Worm (Caenorhabditis elegans): ENCODE results near the gene lips-15.

lips-15 gene

DNA sequence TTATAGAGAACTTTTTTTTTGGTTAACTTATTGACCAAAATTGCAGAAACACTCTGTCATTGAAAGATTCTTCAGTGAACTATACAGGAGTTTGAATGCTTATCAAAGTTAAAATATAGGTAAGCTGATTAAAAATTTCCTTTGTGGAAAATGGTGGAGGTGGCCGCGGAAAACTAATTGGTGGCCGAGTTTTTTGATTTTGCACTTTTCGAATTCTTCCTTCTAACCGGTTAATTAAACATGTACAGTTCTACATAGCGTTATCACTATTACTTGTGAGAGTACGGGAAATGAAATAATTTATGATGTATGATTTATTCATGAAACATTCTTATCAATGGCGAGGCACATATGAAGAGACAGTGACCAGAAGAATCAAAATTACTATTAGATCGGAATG lies 26.4 kb upstream of the lips-15 start, which contains the start of gene clec-8:
TSS of gene clec-8 (minus strand) at position 308 of the 400 bp plus-strand sequence.
- TF ChIP-seq ceh-14 (tag; optimal IDR thresholded peaks at IDR 0.05) (no peak), sdc-2 (tag; optimal IDR thresholded peaks at IDR 0.05) (no peak), K02D7.2 (tag; optimal IDR thresholded peaks at IDR 0.05) (no peak), hlh-15 (tag; optimal IDR thresholded peaks at IDR 0.05) (no peak), elt-4 (tag; optimal IDR thresholded peaks at IDR 0.05) (no peak), ceh-18 (tag; optimal IDR thresholded peaks at IDR 0.05) (no peak)

ce11 chrII:12580952-12581351 lies 23.2 kb upstream of the lips-15 start, which contains the start of gene clec-4:
Gene clec-4 (minus strand): TSS chrII:12581113.
- no peak for TF ChIP-seq K09A11.1 (tag; optimal IDR thresholded peaks at IDR 0.05; ENCODE audit: insufficient read depth)
- TF ChIP-seq ceh-45 (GFP tag; IDR thresholded peaks at IDR 0.05), result no peak
- no peak for TF ChIP-seq nfya-1 (tag; optimal IDR thresholded peaks at IDR 0.05)
- TF ChIP-seq ceh-14 (tag; optimal IDR thresholded peaks at IDR 0.05), result no peak
- TF ChIP-seq T23F11.4 (GFP tag; optimal IDR thresholded peaks at IDR 0.05), result no peak
- no peak for TF ChIP-seq fax-1 (tag; optimal IDR thresholded peaks at IDR 0.05)
- no peak for TF ChIP-seq lin-11 (tag; optimal IDR thresholded peaks at IDR 0.05)
- no peak for TF ChIP-seq ceh-18 (tag; optimal IDR thresholded peaks at IDR 0.05)
- TF ChIP-seq ztf-16 (tag; optimal IDR thresholded peaks at IDR 0.05), result no peak

DNA sequence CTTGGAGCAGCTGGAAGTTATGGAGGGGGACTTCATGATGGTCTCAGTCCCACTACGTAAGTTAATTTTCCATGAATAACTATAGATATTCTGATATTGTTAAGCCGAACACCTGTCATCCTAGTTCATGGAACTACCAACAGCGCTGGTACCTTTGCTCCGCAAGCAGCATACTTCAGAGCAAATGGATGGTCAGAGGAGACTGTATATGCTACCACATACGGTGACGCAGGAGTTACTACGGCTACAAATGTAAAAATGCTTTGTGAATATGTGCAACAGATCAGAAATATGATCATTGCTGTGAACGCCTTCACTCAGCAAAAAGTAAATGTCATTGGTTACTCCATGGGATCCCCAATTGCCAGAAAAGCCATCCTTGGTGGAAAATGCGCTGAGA lies 1.9 kb downstream of the lips-15 start:
- no peak for TF ChIP-seq lin-11 (tag; optimal IDR thresholded peaks at IDR 0.05)
- TF ChIP-seq nhr-11 (tag; optimal IDR thresholded peaks at IDR 0.05), result no peak
- TF ChIP-seq ztf-16 (tag; optimal IDR thresholded peaks at IDR 0.05), result no peak
- no peak for TF ChIP-seq tbx-2 (tag; optimal IDR thresholded peaks at IDR 0.05)
- TF ChIP-seq elt-2 (tag; optimal IDR thresholded peaks at IDR 0.05), result no peak
- no peak for TF ChIP-seq hlh-8 (tag; optimal IDR thresholded peaks at IDR 0.05)
- TF ChIP-seq ets-4 (tag; optimal IDR thresholded peaks at IDR 0.05), result no peak
- no peak for TF ChIP-seq nhr-232 (tag; optimal IDR thresholded peaks at IDR 0.05)
- TF ChIP-seq elt-4 (tag; optimal IDR thresholded peaks at IDR 0.05), result no peak
- TF ChIP-seq unc-55 (GFP tag; optimal IDR thresholded peaks at IDR 0.05), result no peak
- TF ChIP-seq pqm-1 (tag; optimal IDR thresholded peaks at IDR 0.05), result no peak

DNA sequence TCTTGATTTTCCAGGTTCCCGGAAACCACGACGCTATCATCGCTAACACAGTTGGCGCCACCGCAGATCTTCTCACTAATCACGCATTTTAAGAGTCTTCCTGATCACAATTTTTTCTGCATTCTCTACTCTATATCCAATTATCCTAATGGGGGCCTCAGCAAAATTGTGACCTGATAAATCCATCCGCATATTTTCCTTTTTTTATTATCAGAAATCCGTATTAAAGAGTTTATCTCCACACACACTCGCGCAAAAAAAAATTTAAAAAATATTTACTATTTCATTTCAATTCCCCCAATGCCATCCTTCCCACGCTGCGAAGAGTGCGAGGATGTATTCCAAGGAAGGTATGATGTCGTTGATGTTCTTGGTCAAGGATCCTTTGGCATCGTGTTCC lies 2.7 kb downstream of the lips-15 start, which contains the start of gene Y38E10A.8:
TSS of gene Y38E10A.8 (plus strand) at position 301 of the 400 bp plus-strand sequence.
- TF ChIP-seq unc-3 (GFP tag; conservative IDR thresholded peaks at IDR 0.05) (no peak), unc-3 (tag; optimal IDR thresholded peaks at IDR 0.05) (no peak), sdc-2 (tag; optimal IDR thresholded peaks at IDR 0.05) (no peak), madf-2 (tag; optimal IDR thresholded peaks at IDR 0.05) (no peak), K02D7.2 (tag; optimal IDR thresholded peaks at IDR 0.05) (no peak), sox-4 (tag; optimal IDR thresholded peaks at IDR 0.05) (no peak), hlh-13 (GFP tag; optimal IDR thresholded peaks at IDR 0.05) (no peak), C38D4.7 (GFP tag; optimal IDR thresholded peaks at IDR 0.05) (no peak), mec-3 (tag; optimal IDR thresholded peaks at IDR 0.05; ENCODE audit: borderline replicate concordance) (no peak), fkh-10 (GFP tag; optimal IDR thresholded peaks at IDR 0.05) (no peak), unc-42 (tag; optimal IDR thresholded peaks at IDR 0.05) (no peak), ceh-19 (GFP tag; optimal IDR thresholded peaks at IDR 0.05) (no peak), Y22D7AL.16 (tag; optimal IDR thresholded peaks at IDR 0.05) (no peak), hlh-8 (tag; optimal IDR thresholded peaks at IDR 0.05) (no peak)

DNA sequence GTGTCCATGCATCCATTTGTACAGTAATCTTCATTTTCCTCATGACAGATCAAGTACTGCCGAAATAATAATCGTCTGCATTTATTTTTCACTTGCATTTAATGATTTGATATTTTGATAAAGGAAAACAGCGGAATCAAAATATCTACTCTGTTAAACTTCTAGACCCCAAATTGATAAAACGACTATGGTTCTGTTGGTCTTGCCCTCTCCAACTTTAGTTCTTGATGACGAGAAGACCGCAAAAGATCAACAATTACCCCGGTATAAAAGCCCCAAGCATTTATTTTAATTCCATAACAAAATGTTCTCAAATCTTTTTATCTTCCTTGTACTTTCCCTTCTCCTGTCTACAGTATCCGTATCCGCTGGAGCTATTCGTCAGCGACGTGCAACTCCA lies 4.5 kb downstream of the lips-15 start, which contains the start of gene Y38E10A.9:
TSS of gene Y38E10A.9 (plus strand) at position 301 of the 400 bp plus-strand sequence.
- TF ChIP-seq pros-1 (tag; optimal IDR thresholded peaks at IDR 0.05) (no peak), hlh-30 (tag; optimal IDR thresholded peaks at IDR 0.05; ENCODE audit: insufficient read depth) (no peak), unc-42 (tag; optimal IDR thresholded peaks at IDR 0.05) (no peak), che-1 (tag; optimal IDR thresholded peaks at IDR 0.05) (no peak), ets-4 (tag; optimal IDR thresholded peaks at IDR 0.05) (no peak)

Data from whole organism, late embryonic.